Worm (Caenorhabditis elegans): ENCODE measurements around the gene T10B5.10.

DNA sequence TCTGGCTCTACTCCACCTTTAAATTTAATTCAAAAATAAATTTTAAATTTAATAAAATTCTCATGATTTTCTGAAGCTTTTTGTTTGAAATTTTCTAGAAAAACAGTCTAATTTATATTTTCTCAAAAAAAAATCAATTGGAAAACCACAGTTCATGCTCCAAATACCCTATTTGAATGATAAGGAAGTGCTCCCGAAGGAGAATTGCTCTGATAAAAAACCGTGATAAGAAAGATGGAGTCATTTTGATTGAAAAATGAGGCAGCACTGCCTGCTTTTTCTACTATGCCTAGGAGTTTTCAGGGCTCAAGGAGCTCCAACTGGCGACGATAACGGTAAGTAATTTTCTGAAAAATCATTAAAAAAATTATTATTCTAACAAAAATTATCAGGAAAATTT is 10.1 kb downstream of the T10B5.10 start, which contains the start of gene T10B5.7:
- TF ChIP-seq hif-1 (tag; optimal IDR thresholded peaks at IDR 0.05) (no peak), dve-1 (tag; optimal IDR thresholded peaks at IDR 0.05; ENCODE audit: insufficient read depth) (peak; percentile 2), nhr-237 (tag; optimal IDR thresholded peaks at IDR 0.05) (no peak), egl-43 (GFP tag; IDR thresholded peaks at IDR 0.05) (no peak), aly-2 (tag; optimal IDR thresholded peaks at IDR 0.05) (no peak)

All from whole organism, L4 larva.